Fruit fly (Drosophila melanogaster): ENCODE results near the gene CG15764.

CG15764 gene

dm6 chrX:5905446-5905845 is 36.6 kb downstream of the CG15764 start, which contains the start of gene CG4020:
TSS of gene CG4020 (plus strand) at chrX:5905746.
- TF ChIP-seq CG11617 (GFP tag; optimal IDR thresholded peaks at IDR 0.05) (no peak), kay (GFP tag; ENCODE audit: borderline replicate concordance) (no peak), tj (GFP tag; optimal IDR thresholded peaks at IDR 0.05) (no peak), cnc (optimal IDR thresholded peaks at IDR 0.05) (no peak), bab1 (GFP tag; optimal IDR thresholded peaks at IDR 0.05) (no peak), toe (GFP tag; optimal IDR thresholded peaks at IDR 0.05) (no peak), cic (GFP tag; optimal IDR thresholded peaks at IDR 0.05) (no peak), ovo (GFP tag; optimal IDR thresholded peaks at IDR 0.05) (no peak), CG14711 (tag; optimal IDR thresholded peaks at IDR 0.05) (no peak), Hr96 (GFP tag; optimal IDR thresholded peaks at IDR 0.05) (no peak)

- TF ChIP-seq CG7101 (tag; optimal IDR thresholded peaks at IDR 0.05) (peak; percentile 65), CG11617 (GFP tag; optimal IDR thresholded peaks at IDR 0.05) (peak; percentile 63), CG1620 (GFP tag; optimal IDR thresholded peaks at IDR 0.05) (peak; percentile 82), CG14711 (tag; optimal IDR thresholded peaks at IDR 0.05) (peak; percentile 63), ovo (GFP tag; optimal IDR thresholded peaks at IDR 0.05) (peak; percentile 27), cic (GFP tag; optimal IDR thresholded peaks at IDR 0.05) (peak; percentile 16), CG5204 (GFP tag; optimal IDR thresholded peaks at IDR 0.05) (no peak), pad (GFP tag; optimal IDR thresholded peaks at IDR 0.05) (peak; percentile 64), CG12768 (GFP tag; optimal IDR thresholded peaks at IDR 0.05) (peak; percentile 50), toe (GFP tag; optimal IDR thresholded peaks at IDR 0.05) (no peak), bab1 (GFP tag; optimal IDR thresholded peaks at IDR 0.05) (peak; percentile 85), CG7045 (GFP tag; optimal IDR thresholded peaks at IDR 0.05) (no peak), Hr96 (GFP tag; optimal IDR thresholded peaks at IDR 0.05) (no peak), CG33017 (tag; optimal IDR thresholded peaks at IDR 0.05) (no peak), cnc (optimal IDR thresholded peaks at IDR 0.05) (no peak), Clk (GFP tag; optimal IDR thresholded peaks at IDR 0.05) (no peak), kay (GFP tag; ENCODE audit: borderline replicate concordance) (no peak), Mnt (GFP tag; optimal IDR thresholded peaks at IDR 0.05) (peak; percentile 64), tj (GFP tag; optimal IDR thresholded peaks at IDR 0.05) (peak; percentile 32), Crg-1 (GFP tag; optimal IDR thresholded peaks at IDR 0.05) (peak; percentile 55)
These were observed 39.0 kb downstream of the CG15764 start, which contains the start of gene CG12236 for dm6 chrX:5907916-5908315. TSS of gene CG12236 (plus strand) at chrX:5908135.

dm6 chrX:5914992-5915751 is 46.3 kb downstream of the CG15764 start:
- TF ChIP-seq CG1620 (GFP tag; optimal IDR thresholded peaks at IDR 0.05) (peak; percentile 2), cic (GFP tag; optimal IDR thresholded peaks at IDR 0.05) (peak; percentile 61), CG33017 (tag; optimal IDR thresholded peaks at IDR 0.05) (no peak), CG7045 (GFP tag; optimal IDR thresholded peaks at IDR 0.05) (no peak), CG11617 (GFP tag; optimal IDR thresholded peaks at IDR 0.05) (no peak), tj (GFP tag; optimal IDR thresholded peaks at IDR 0.05) (peak; percentile 7)

- TF ChIP-seq Crg-1 (GFP tag; optimal IDR thresholded peaks at IDR 0.05), result no peak
- TF ChIP-seq CG5204 (GFP tag; optimal IDR thresholded peaks at IDR 0.05), result no peak
- TF ChIP-seq bab1 (GFP tag; optimal IDR thresholded peaks at IDR 0.05), result peak; percentile 83
- no peak for TF ChIP-seq kay (GFP tag; ENCODE audit: borderline replicate concordance)
- no peak for TF ChIP-seq CG12768 (GFP tag; optimal IDR thresholded peaks at IDR 0.05)
- TF ChIP-seq cic (GFP tag; optimal IDR thresholded peaks at IDR 0.05), result peak; percentile 6
- TF ChIP-seq toe (GFP tag; optimal IDR thresholded peaks at IDR 0.05), result no peak
- TF ChIP-seq cnc (optimal IDR thresholded peaks at IDR 0.05), result no peak
- TF ChIP-seq CG7101 (tag; optimal IDR thresholded peaks at IDR 0.05), result no peak
- peak; percentile 88 for TF ChIP-seq Mnt (GFP tag; optimal IDR thresholded peaks at IDR 0.05)
- no peak for TF ChIP-seq Hr96 (GFP tag; optimal IDR thresholded peaks at IDR 0.05)
- TF ChIP-seq CG11617 (GFP tag; optimal IDR thresholded peaks at IDR 0.05), result no peak
- peak; percentile 40 for TF ChIP-seq CG14711 (tag; optimal IDR thresholded peaks at IDR 0.05)
These were observed 47.0 kb downstream of the CG15764 start for dm6 chrX:5915752-5916493.

dm6 chrX:5916494-5917309 is 47.8 kb downstream of the CG15764 start, which contains the start of the genes Shmt and CG3726:
TSS of gene Shmt (minus strand) at chrX:5916797.
TSS of gene CG3726 (plus strand) at chrX:5917097.
- TF ChIP-seq Crg-1 (GFP tag; optimal IDR thresholded peaks at IDR 0.05) (peak; percentile 56), Mnt (GFP tag; optimal IDR thresholded peaks at IDR 0.05) (peak; percentile 21), pad (GFP tag; optimal IDR thresholded peaks at IDR 0.05) (peak; percentile 20), CG11617 (GFP tag; optimal IDR thresholded peaks at IDR 0.05) (no peak), bab1 (GFP tag; optimal IDR thresholded peaks at IDR 0.05) (peak; percentile 52), CG7101 (tag; optimal IDR thresholded peaks at IDR 0.05) (peak; percentile 47), CG1620 (GFP tag; optimal IDR thresholded peaks at IDR 0.05) (peak; percentile 40), cic (GFP tag; optimal IDR thresholded peaks at IDR 0.05) (peak; percentile 23), CG33017 (tag; optimal IDR thresholded peaks at IDR 0.05) (no peak)
